Fruit fly (Drosophila melanogaster) whole organism, embryonic: ENCODE measurements around the gene CAH9.

Experiments used
- Awh ChIP-seq: fragments of 200-800 bp; sonication (Bioruptor generic); IDR thresholded peaks from 2 replicates; pipeline ENCODE4, ENCODE4 v1.3.6; 2022; ENCODE audit warnings: missing biosample characterization, missing genetic modification characterization
- CG10959 ChIP-seq: fragments of 200-800 bp; sonication (Bioruptor generic); IDR thresholded peaks from 2 replicates; pipeline ENCODE4 v1.3.6; 2022; ENCODE audit warnings: missing biosample characterization, missing genetic modification characterization
- CG14014 ChIP-seq: fragments of 200-800 bp; sonication (Bioruptor generic); IDR thresholded peaks from 2 replicates; pipeline ENCODE4 v1.3.6; 2022; ENCODE audit warnings: missing biosample characterization, missing genetic modification characterization
- CG14441 ChIP-seq: fragments of 200-800 bp; sonication (Bioruptor generic); IDR thresholded peaks from 2 replicates; pipeline ENCODE4 v1.3.6; 2022; ENCODE audit warnings: missing biosample characterization, missing genetic modification characterization
- CG16813 ChIP-seq: fragments of 200-800 bp; sonication (Bioruptor generic); IDR thresholded peaks from 3 replicates; pipeline ENCODE4 v1.3.6; 2022; ENCODE audit warnings: missing biosample characterization, missing genetic modification characterization; ENCODE audit not compliant: partially characterized antibody
- CG18262 ChIP-seq: fragments of 200-800 bp; optimal IDR thresholded peaks from 3 replicates; lab custom pipeline; 2019; ENCODE audit warnings: missing biosample characterization, mild to moderate bottlenecking, missing genetic modification characterization, moderate library complexity
- CG3163 ChIP-seq: fragments of 200-800 bp; sonication (Bioruptor generic); optimal IDR thresholded peaks from 3 replicates; lab custom pipeline; 2016; ENCODE audit warnings: missing biosample characterization, missing genetic modification characterization
- CG34422 ChIP-seq: fragments of 200-800 bp; sonication (Bioruptor generic); IDR thresholded peaks from 3 replicates; pipeline ENCODE4 v1.3.6; 2022; ENCODE audit warnings: missing biosample characterization, missing genetic modification characterization
- CG3838 ChIP-seq: fragments of 200-800 bp; sonication (Bioruptor generic); optimal IDR thresholded peaks from 3 replicates; lab custom pipeline; 2016; ENCODE audit warnings: missing biosample characterization, missing genetic modification characterization
- CG3995 ChIP-seq: fragments of 200-800 bp; sonication (Bioruptor generic); optimal IDR thresholded peaks from 3 replicates; lab custom pipeline; 2016; ENCODE audit warnings: missing biosample characterization, missing genetic modification characterization
- CG5245 ChIP-seq: fragments of 200-800 bp; sonication (Bioruptor generic); optimal IDR thresholded peaks from 3 replicates; lab custom pipeline; 2016; ENCODE audit warnings: missing biosample characterization, missing genetic modification characterization
- CG6654 ChIP-seq: fragments of 200-800 bp; sonication (Bioruptor generic); optimal IDR thresholded peaks from 2 replicates; lab custom pipeline; 2017; ENCODE audit warnings: missing biosample characterization, mild to moderate bottlenecking, missing genetic modification characterization
- Deaf1 ChIP-seq: fragments of 200-800 bp; optimal IDR thresholded peaks from 3 replicates; lab custom pipeline; 2019; ENCODE audit warnings: missing biosample characterization, mild to moderate bottlenecking, missing genetic modification characterization, moderate library complexity
- Dll ChIP-seq: fragments of 200-800 bp; sonication (Bioruptor generic); IDR thresholded peaks from 4 replicates; pipeline ENCODE4 v1.3.6; 2022; ENCODE audit warnings: missing biosample characterization, missing genetic modification characterization; ENCODE audit not compliant: partially characterized antibody
- Doc3 ChIP-seq: fragments of 200-800 bp; sonication (Bioruptor generic); IDR thresholded peaks from 3 replicates; pipeline ENCODE4 v1.3.6; 2022; ENCODE audit warnings: missing biosample characterization, missing genetic modification characterization; ENCODE audit not compliant: partially characterized antibody
- Dp ChIP-seq: fragments of 200-800 bp; sonication (Bioruptor generic); optimal IDR thresholded peaks from 2 replicates; lab custom pipeline; 2018; ENCODE audit warnings: missing biosample characterization, mild to moderate bottlenecking, missing genetic modification characterization, moderate library complexity
- Eip74EF ChIP-seq, 2 experiments: fragments of 200-800 bp in 1 of 2; fragments of >200 bp in 1 of 2; sonication (Bioruptor generic) in 1 of 2; optimal IDR thresholded peaks; 2 replicates each; lab custom pipeline; 2017 to 2019; ENCODE audit warnings: missing biosample characterization in 2 of 2, missing genetic modification characterization in 2 of 2, mild to moderate bottlenecking in 1 of 2, moderate library complexity in 1 of 2
- Fer3 ChIP-seq: fragments of 200-800 bp; sonication (Bioruptor generic); optimal IDR thresholded peaks from 2 replicates; lab custom pipeline; 2018; ENCODE audit warnings: missing biosample characterization, mild to moderate bottlenecking, missing genetic modification characterization, moderate library complexity
- HLH3B ChIP-seq: fragments of 200-800 bp; sonication (Bioruptor generic); IDR thresholded peaks from 2 replicates; pipeline ENCODE4 v1.3.6; 2022; ENCODE audit warnings: missing biosample characterization, missing genetic modification characterization
- HLHmδ ChIP-seq: fragments of 200-800 bp; sonication (Bioruptor generic); optimal IDR thresholded peaks from 2 replicates; lab custom pipeline; 2018; ENCODE audit warnings: missing biosample characterization, mild to moderate bottlenecking, missing genetic modification characterization, moderate library complexity
- HmgD ChIP-seq: fragments of 200-800 bp; sonication (Bioruptor generic); optimal IDR thresholded peaks from 3 replicates; lab custom pipeline; 2016; ENCODE audit warnings: missing biosample characterization, missing genetic modification characterization
- Mrtf ChIP-seq: fragments of 200-800 bp; sonication (Bioruptor generic); IDR thresholded peaks from 3 replicates; pipeline ENCODE4 v1.3.6; 2022; ENCODE audit warnings: missing biosample characterization, missing genetic modification characterization
- NFAT ChIP-seq: fragments of 200-800 bp; sonication (Bioruptor generic); IDR thresholded peaks from 2 replicates; pipeline ENCODE4 v1.3.6; 2022; ENCODE audit warnings: missing biosample characterization, missing genetic modification characterization
- Neu2 ChIP-seq: fragments of 200-800 bp; sonication (Bioruptor generic); optimal IDR thresholded peaks from 3 replicates; lab custom pipeline; 2016; ENCODE audit warnings: missing biosample characterization, missing genetic modification characterization, borderline replicate concordance
- Oaz ChIP-seq: fragments of 200-800 bp; sonication (Bioruptor generic); IDR thresholded peaks from 2 replicates; pipeline ENCODE4 v1.3.6; 2022; ENCODE audit warnings: missing biosample characterization, missing genetic modification characterization
- Optix ChIP-seq: fragments of 200-800 bp; sonication (Bioruptor generic); IDR thresholded peaks from 3 replicates; pipeline ENCODE4 v1.3.6; 2022; ENCODE audit warnings: missing biosample characterization, missing genetic modification characterization
- PHDP ChIP-seq: fragments of 200-800 bp; sonication (Bioruptor generic); optimal IDR thresholded peaks from 3 replicates; lab custom pipeline; 2018; ENCODE audit warnings: missing biosample characterization, mild to moderate bottlenecking, missing genetic modification characterization, moderate library complexity
- Pdp1 ChIP-seq, 2 experiments: fragments of 200-800 bp; sonication (Bioruptor generic); optimal IDR thresholded peaks; 3 replicates each; lab custom pipeline; 2016; ENCODE audit warnings: missing biosample characterization in 2 of 2, missing genetic modification characterization in 2 of 2, mild to moderate bottlenecking in 1 of 2, moderate library complexity in 1 of 2
- Ptx1 ChIP-seq: fragments of 200-800 bp; sonication (Bioruptor generic); IDR thresholded peaks from 2 replicates; pipeline ENCODE4 v1.3.6; 2022; ENCODE audit warnings: missing biosample characterization, missing genetic modification characterization
- Rfx ChIP-seq: fragments of 200-800 bp; sonication (Bioruptor generic); IDR thresholded peaks from 2 replicates; pipeline ENCODE4 v1.3.6; 2022; ENCODE audit warnings: missing biosample characterization, missing genetic modification characterization
- Sox102F ChIP-seq: fragments of 200-800 bp; sonication (Bioruptor generic); optimal IDR thresholded peaks from 2 replicates; lab custom pipeline; 2018; ENCODE audit warnings: missing biosample characterization, mild to moderate bottlenecking, missing genetic modification characterization, moderate library complexity
- az2 ChIP-seq: fragments of 200-800 bp; sonication (Bioruptor generic); optimal IDR thresholded peaks from 3 replicates; lab custom pipeline; 2016; ENCODE audit warnings: missing biosample characterization, missing genetic modification characterization
- da ChIP-seq: fragments of 200-800 bp; sonication (Bioruptor generic); optimal IDR thresholded peaks from 2 replicates; lab custom pipeline; 2016; ENCODE audit warnings: missing biosample characterization, missing genetic modification characterization
- dan ChIP-seq: fragments of 200-800 bp; sonication (Bioruptor generic); IDR thresholded peaks from 2 replicates; pipeline ENCODE4 v1.3.6; 2022; ENCODE audit warnings: missing biosample characterization, missing genetic modification characterization
- eve ChIP-seq, 2 experiments: fragments of >200 bp; optimal IDR thresholded peaks; 2 replicates each; lab custom pipeline; 2017; ENCODE audit warnings: missing biosample characterization in 2 of 2, missing genetic modification characterization in 2 of 2
- ewg ChIP-seq: fragments of 200-800 bp; sonication (Bioruptor generic); optimal IDR thresholded peaks from 3 replicates; lab custom pipeline; 2017; ENCODE audit warnings: mild to moderate bottlenecking, missing biosample characterization, missing genetic modification reagents, missing genetic modification characterization
- fd96Cb ChIP-seq: fragments of 200-800 bp; sonication (Bioruptor generic); optimal IDR thresholded peaks from 2 replicates; lab custom pipeline; 2018; ENCODE audit warnings: missing biosample characterization, mild to moderate bottlenecking, missing genetic modification characterization, moderate library complexity
- gcm2 ChIP-seq: fragments of 200-800 bp; sonication (Bioruptor generic); optimal IDR thresholded peaks from 2 replicates; lab custom pipeline; 2016; ENCODE audit warnings: missing biosample characterization, missing genetic modification characterization
- gem ChIP-seq: fragments of 200-800 bp; sonication (Bioruptor generic); optimal IDR thresholded peaks from 2 replicates; lab custom pipeline; 2019; ENCODE audit warnings: missing biosample characterization, mild to moderate bottlenecking, missing genetic modification characterization, moderate library complexity
- gfzf ChIP-seq: fragments of 200-800 bp; sonication (Bioruptor generic); optimal IDR thresholded peaks from 2 replicates; lab custom pipeline; 2016; ENCODE audit warnings: missing biosample characterization, mild to moderate bottlenecking, missing genetic modification characterization, moderate library complexity
- gt ChIP-seq: fragments of 200-800 bp; sonication (Bioruptor generic); IDR thresholded peaks from 2 replicates; pipeline ENCODE4 v1.3.6; 2022; ENCODE audit warnings: missing biosample characterization, missing genetic modification characterization
- hth ChIP-seq: fragments of >200 bp; optimal IDR thresholded peaks from 2 replicates; lab custom pipeline; 2017; ENCODE audit warnings: inconsistent platforms
- ind ChIP-seq: fragments of 200-800 bp; sonication (Bioruptor generic); optimal IDR thresholded peaks from 3 replicates; lab custom pipeline; 2016; ENCODE audit warnings: missing biosample characterization, missing genetic modification characterization
- inv ChIP-seq: fragments of 200-800 bp; sonication (Bioruptor generic); IDR thresholded peaks from 2 replicates; pipeline ENCODE4 v1.3.6; 2022; ENCODE audit warnings: missing biosample characterization, missing genetic modification characterization; ENCODE audit not compliant: partially characterized antibody
- jigr1 ChIP-seq: fragments of 200-800 bp; sonication (Bioruptor generic); IDR thresholded peaks from 3 replicates; pipeline ENCODE4 v1.3.6; 2022; ENCODE audit warnings: missing biosample characterization, missing genetic modification characterization
- mirr ChIP-seq: fragments of 200-800 bp; sonication (Bioruptor generic); optimal IDR thresholded peaks from 3 replicates; lab custom pipeline; 2018; ENCODE audit warnings: missing biosample characterization, mild to moderate bottlenecking, missing genetic modification characterization
- oc ChIP-seq: fragments of 200-800 bp; sonication (Bioruptor generic); optimal IDR thresholded peaks from 2 replicates; lab custom pipeline; 2018; ENCODE audit warnings: missing biosample characterization, mild to moderate bottlenecking, missing genetic modification characterization, moderate library complexity
- stwl ChIP-seq: fragments of 200-800 bp; sonication (Bioruptor generic); optimal IDR thresholded peaks from 3 replicates; lab custom pipeline; 2018; ENCODE audit warnings: missing biosample characterization, mild to moderate bottlenecking, missing genetic modification characterization, moderate library complexity
- tup ChIP-seq: fragments of 200-800 bp; sonication (Bioruptor generic); optimal IDR thresholded peaks from 2 replicates; lab custom pipeline; 2016; ENCODE audit warnings: missing biosample characterization, mild to moderate bottlenecking, missing genetic modification characterization, moderate library complexity
- zen2 ChIP-seq: fragments of 200-800 bp; sonication (Bioruptor generic); IDR thresholded peaks from 3 replicates; pipeline ENCODE4 v1.3.6; 2022; ENCODE audit warnings: missing biosample characterization, missing genetic modification characterization; ENCODE audit not compliant: partially characterized antibody

The CAH9 gene

dm6 chr3R:27070906-27071498 is 35.0 kb downstream of the CAH9 start (continued):
- TF ChIP-seq Pdp1 (GFP tag; optimal IDR thresholded peaks at IDR 0.05; lab: Kevin White, UChicago) (no peak), Doc3 (no peak), dan (GFP tag; lab: Robert Waterston, UW) (no peak), inv (GFP tag; lab: Robert Waterston, UW) (no peak), az2 (GFP tag; lab: Kevin White, UChicago) (no peak), Ptx1 (no peak), gcm2 (GFP tag; lab: Kevin White, UChicago) (no peak), CG3838 (GFP tag; lab: Kevin White, UChicago) (no peak), CG3163 (GFP tag; lab: Kevin White, UChicago) (no peak), Dll (GFP tag; lab: Robert Waterston, UW) (0 out of 4 replicates have a peak, but pooled peaks have one; percentile 16), Awh (GFP tag; lab: Robert Waterston, UW) (no peak), HmgD (GFP tag; lab: Kevin White, UChicago) (no peak), CG18262 (tag; lab: Kevin White, UChicago) (no peak), CG16813 (GFP tag; lab: Robert Waterston, UW) (0 out of 3 replicates have a peak, but pooled peaks have one; percentile 26), mirr (GFP tag; lab: Kevin White, UChicago) (no peak), Eip74EF (GFP tag; optimal IDR thresholded peaks at IDR 0.05; lab: Kevin White, UChicago) (no peak), Neu2 (GFP tag; lab: Kevin White, UChicago) (no peak), jigr1 (no peak), Oaz (GFP tag; lab: Robert Waterston, UW) (no peak), oc (tag; lab: Kevin White, UChicago) (no peak), CG34422 (GFP tag; lab: Robert Waterston, UW) (no peak), PHDP (tag; lab: Kevin White, UChicago) (no peak), tup (no peak), CG5245 (GFP tag; lab: Kevin White, UChicago) (no peak), CG6654 (GFP tag; lab: Kevin White, UChicago) (no peak), CG10959 (GFP tag; lab: Robert Waterston, UW) (no peak), CG3995 (GFP tag; lab: Kevin White, UChicago) (no peak), CG14014 (GFP tag; lab: Robert Waterston, UW) (no peak), hth (no peak), Deaf1 (tag; lab: Kevin White, UChicago) (no peak), Rfx (GFP tag; lab: Robert Waterston, UW) (no peak), gfzf (GFP tag; lab: Kevin White, UChicago) (no peak), HLH3B (GFP tag; lab: Robert Waterston, UW) (no peak), ewg (GFP tag; lab: Kevin White, UChicago) (no peak), CG14441 (GFP tag; lab: Robert Waterston, UW) (peak; percentile 31; the same call in 1 of the 2 replicates), Mrtf (GFP tag; lab: Robert Waterston, UW) (no peak), ind (GFP tag; lab: Kevin White, UChicago) (peak; percentile 20), HLHmδ (GFP tag; lab: Kevin White, UChicago) (no peak), eve (GFP tag; optimal IDR thresholded peaks at IDR 0.05; lab: Kevin White, UChicago) (no peak), Sox102F (GFP tag; lab: Kevin White, UChicago) (peak; percentile 24), gem (tag; lab: Kevin White, UChicago) (peak; percentile 14), da (no peak), Dp (GFP tag; lab: Kevin White, UChicago) (no peak), stwl (no peak), zen2 (no peak), Fer3 (peak; percentile 1), fd96Cb (no peak), NFAT (GFP tag; lab: Robert Waterston, UW) (no peak), Optix (GFP tag; lab: Robert Waterston, UW) (no peak), gt (no peak)
